Worm (Caenorhabditis elegans) whole organism, L3 larva: ENCODE data around the gene Y47D3B.4.
A peak's percentile ranks its signal among the peaks of the same experiment; 100 is the strongest.

Experiments
- R02D3.7 ChIP-seq: fragments of 150-350 bp; optimal IDR thresholded peaks from 2 replicates; lab custom pipeline; 2014; ENCODE audit warnings: missing biosample characterization, missing genetic modification characterization
- ama-1 ChIP-seq: fragments of 150-350 bp; optimal IDR thresholded peaks from 2 replicates; lab custom pipeline; 2018
- ceh-16 ChIP-seq: sonication (generic microtip); optimal IDR thresholded peaks from 2 replicates; lab custom pipeline; 2017; ENCODE audit warnings: missing biosample characterization, missing genetic modification characterization
- ceh-28 ChIP-seq: fragments of 150-350 bp; optimal IDR thresholded peaks from 2 replicates; lab custom pipeline; 2014; ENCODE audit warnings: missing biosample characterization, missing genetic modification reagents, missing genetic modification characterization
- ceh-82 ChIP-seq: fragments of 150-350 bp; optimal IDR thresholded peaks from 2 replicates; lab custom pipeline; 2014; ENCODE audit warnings: missing biosample characterization, missing genetic modification characterization
- daf-12 ChIP-seq: fragments of 150-350 bp; optimal IDR thresholded peaks from 2 replicates; lab custom pipeline; 2014; ENCODE audit warnings: missing biosample characterization, missing genetic modification reagents, missing genetic modification characterization
- egl-27 ChIP-seq: sonication (generic microtip); optimal IDR thresholded peaks from 4 replicates; lab custom pipeline; 2017; ENCODE audit warnings: missing biosample characterization, missing genetic modification reagents, missing genetic modification characterization
- egl-5 ChIP-seq: fragments of 150-350 bp; optimal IDR thresholded peaks from 2 replicates; lab custom pipeline; 2017; ENCODE audit warnings: missing biosample characterization, missing genetic modification reagents, missing genetic modification characterization, inconsistent platforms
- elt-1 ChIP-seq: fragments of 150-350 bp; optimal IDR thresholded peaks from 2 replicates; lab custom pipeline; 2014; ENCODE audit warnings: missing biosample characterization, missing genetic modification characterization
- elt-2 ChIP-seq: sonication (generic microtip); optimal IDR thresholded peaks from 2 replicates; lab custom pipeline; 2016; ENCODE audit warnings: missing genetic modification reagents, mild to moderate bottlenecking, missing genetic modification characterization, missing compliant biosample characterization
- eor-1 ChIP-seq, 2 experiments: fragments of 150-350 bp; optimal IDR thresholded peaks; 2 replicates each; lab custom pipeline; 2014 to 2018; ENCODE audit warnings: missing biosample characterization in 2 of 2, missing genetic modification characterization in 2 of 2
- fkh-10 ChIP-seq: sonication (generic microtip); optimal IDR thresholded peaks from 2 replicates; lab custom pipeline; 2017; ENCODE audit warnings: missing biosample characterization, missing genetic modification reagents, missing genetic modification characterization
- fkh-2 ChIP-seq: fragments of 150-350 bp; optimal IDR thresholded peaks from 2 replicates; lab custom pipeline; 2014; ENCODE audit warnings: missing biosample characterization, missing genetic modification reagents, missing genetic modification characterization
- fos-1 ChIP-seq: fragments of 150-350 bp; optimal IDR thresholded peaks from 2 replicates; lab custom pipeline; 2014; ENCODE audit warnings: missing biosample characterization, missing genetic modification characterization
- jun-1 ChIP-seq: fragments of 150-350 bp; optimal IDR thresholded peaks from 2 replicates; lab custom pipeline; 2014; ENCODE audit warnings: missing biosample characterization, missing genetic modification reagents, missing genetic modification characterization
- lin-15B ChIP-seq: fragments of 150-350 bp; optimal IDR thresholded peaks from 2 replicates; lab custom pipeline; 2014; ENCODE audit warnings: missing biosample characterization, missing genetic modification characterization
- mdl-1 ChIP-seq: fragments of 150-350 bp; optimal IDR thresholded peaks from 2 replicates; lab custom pipeline; 2014; ENCODE audit warnings: missing biosample characterization, missing genetic modification characterization
- mml-1 ChIP-seq: fragments of 150-350 bp; sonication (generic microtip); optimal IDR thresholded peaks from 3 replicates; lab custom pipeline; 2014; ENCODE audit warnings: missing biosample characterization, missing genetic modification characterization
- nfya-1 ChIP-seq: sonication (generic microtip); optimal IDR thresholded peaks from 2 replicates; lab custom pipeline; 2017; ENCODE audit warnings: missing genetic modification characterization, mild to moderate bottlenecking, missing compliant biosample characterization, antibody characterized with exemption, moderate library complexity; ENCODE audit not compliant: insufficient read depth
- nhr-11 ChIP-seq: fragments of 150-350 bp; optimal IDR thresholded peaks from 2 replicates; lab custom pipeline; 2014; ENCODE audit warnings: missing biosample characterization, missing genetic modification characterization
- nhr-12 ChIP-seq: fragments of 150-350 bp; optimal IDR thresholded peaks from 2 replicates; lab custom pipeline; 2014; ENCODE audit warnings: missing biosample characterization, missing genetic modification characterization
- nhr-237 ChIP-seq: fragments of 150-350 bp; optimal IDR thresholded peaks from 2 replicates; lab custom pipeline; 2014; ENCODE audit warnings: missing biosample characterization, missing genetic modification characterization
- nhr-25 ChIP-seq: sonication (generic microtip); optimal IDR thresholded peaks from 2 replicates; lab custom pipeline; 2017; ENCODE audit warnings: missing biosample characterization, missing genetic modification characterization
- nhr-43 ChIP-seq: sonication (generic microtip); optimal IDR thresholded peaks from 2 replicates; lab custom pipeline; 2016; ENCODE audit warnings: mild to moderate bottlenecking, missing genetic modification characterization, missing compliant biosample characterization; ENCODE audit not compliant: poor library complexity, severe bottlenecking
- nhr-67 ChIP-seq: fragments of 150-350 bp; optimal IDR thresholded peaks from 2 replicates; lab custom pipeline; 2014; ENCODE audit warnings: missing biosample characterization, missing genetic modification characterization
- nhr-76 ChIP-seq: fragments of 150-350 bp; sonication (generic microtip); optimal IDR thresholded peaks from 5 replicates; lab custom pipeline; 2014; ENCODE audit warnings: missing biosample characterization, missing genetic modification characterization
- nhr-77 ChIP-seq: fragments of 150-350 bp; optimal IDR thresholded peaks from 2 replicates; lab custom pipeline; 2014; ENCODE audit warnings: missing biosample characterization, missing genetic modification characterization
- pha-4 ChIP-seq: fragments of 150-350 bp; optimal IDR thresholded peaks from 2 replicates; lab custom pipeline; 2014; ENCODE audit warnings: missing biosample characterization, missing genetic modification reagents, missing genetic modification characterization
- pqm-1 ChIP-seq: fragments of 150-350 bp; optimal IDR thresholded peaks from 2 replicates; lab custom pipeline; 2017; ENCODE audit warnings: missing biosample characterization, missing genetic modification characterization, inconsistent platforms
- skn-1 ChIP-seq: fragments of 150-350 bp; optimal IDR thresholded peaks from 2 replicates; lab custom pipeline; 2014; ENCODE audit warnings: missing biosample characterization, missing genetic modification characterization
- snpc-4 ChIP-seq: fragments of 150-350 bp; optimal IDR thresholded peaks from 2 replicates; lab custom pipeline; 2014; ENCODE audit warnings: missing biosample characterization, missing genetic modification characterization
- tbx-2 ChIP-seq: sonication (generic microtip); optimal IDR thresholded peaks from 2 replicates; lab custom pipeline; 2016; ENCODE audit warnings: mild to moderate bottlenecking, missing genetic modification characterization, missing compliant biosample characterization
- unc-39 ChIP-seq: sonication (generic microtip); optimal IDR thresholded peaks from 4 replicates; lab custom pipeline; 2017; ENCODE audit warnings: missing biosample characterization, missing genetic modification characterization
- unc-62 ChIP-seq: fragments of 150-350 bp; sonication (generic microtip); optimal IDR thresholded peaks from 4 replicates; lab custom pipeline; 2014; ENCODE audit warnings: missing biosample characterization, missing genetic modification reagents, missing genetic modification characterization
- ztf-11 ChIP-seq: fragments of 150-350 bp; optimal IDR thresholded peaks from 2 replicates; lab custom pipeline; 2014; ENCODE audit warnings: missing biosample characterization, missing genetic modification characterization
- ztf-4 ChIP-seq: fragments of 150-350 bp; optimal IDR thresholded peaks from 2 replicates; lab custom pipeline; 2014; ENCODE audit warnings: missing biosample characterization, missing genetic modification characterization

The Y47D3B.4 gene

DNA sequence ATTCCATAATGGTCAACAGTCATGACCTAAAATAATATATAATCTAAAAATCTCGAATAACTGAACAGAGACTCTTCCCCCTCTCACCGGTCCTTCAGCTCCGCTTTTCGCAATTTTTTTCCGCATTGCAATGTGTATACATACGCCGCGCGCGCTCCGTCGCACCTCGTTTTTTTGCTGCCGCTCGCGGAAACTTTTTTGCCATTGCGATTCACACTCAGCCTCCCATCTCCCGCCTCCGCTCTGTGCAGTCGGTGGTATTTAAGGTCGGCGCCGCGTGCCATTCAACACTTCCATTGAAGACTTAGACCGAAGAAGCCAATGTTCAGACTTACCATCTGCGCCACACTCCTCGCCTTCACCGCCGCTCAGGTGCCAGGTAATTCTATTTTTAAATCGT is 21.8 kb downstream of the Y47D3B.4 start, which contains the start of gene idpc-1:
Gene idpc-1 (plus strand): TSS at position 301 of the 400 bp plus-strand sequence.
- TF ChIP-seq nhr-43 (tag; lab: Kevin White, UChicago) (no peak), jun-1 (tag; lab: Kevin White, UChicago) (no peak), nhr-77 (tag; lab: Kevin White, UChicago) (no peak), ztf-11 (no peak), unc-62 (no peak), nhr-76 (no peak), nhr-25 (tag; lab: Kevin White, UChicago) (no peak), skn-1 (tag; lab: Kevin White, UChicago) (no peak), egl-27 (tag; lab: Kevin White, UChicago) (no peak), fkh-10 (GFP tag; lab: Kevin White, UChicago) (no peak)

DNA sequence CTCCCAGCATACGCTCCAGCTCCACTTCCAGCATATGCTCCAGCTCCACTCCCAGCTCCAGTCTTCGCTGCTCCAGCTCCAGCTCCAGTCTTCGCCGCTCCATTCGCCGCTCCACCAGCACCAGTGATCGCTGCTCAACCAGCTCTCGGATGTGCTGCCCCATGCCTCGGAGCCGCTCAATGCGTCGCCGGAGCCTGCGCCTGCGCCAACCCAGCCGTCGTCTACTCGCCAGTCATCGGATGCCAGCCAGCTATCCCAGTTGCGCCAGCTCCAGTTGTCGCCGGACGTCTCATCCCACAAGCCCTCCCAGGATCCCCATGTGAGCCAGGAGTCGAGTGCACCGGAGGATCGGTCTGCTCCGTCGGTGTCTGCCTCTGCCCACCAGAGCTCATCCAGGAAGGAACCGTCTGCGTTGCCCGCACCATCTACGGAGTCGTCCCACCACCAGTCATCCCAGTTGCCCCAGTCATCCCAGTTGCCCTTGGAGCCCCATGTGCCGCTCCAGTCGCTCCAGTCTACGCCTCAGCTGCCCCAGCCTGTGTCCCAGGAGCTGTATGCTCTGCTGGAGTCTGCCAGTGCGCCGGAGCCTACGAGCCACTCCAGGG is 22.5 kb downstream of the Y47D3B.4 start:
- no peak for TF ChIP-seq fkh-10 (GFP tag; lab: Kevin White, UChicago)

DNA sequence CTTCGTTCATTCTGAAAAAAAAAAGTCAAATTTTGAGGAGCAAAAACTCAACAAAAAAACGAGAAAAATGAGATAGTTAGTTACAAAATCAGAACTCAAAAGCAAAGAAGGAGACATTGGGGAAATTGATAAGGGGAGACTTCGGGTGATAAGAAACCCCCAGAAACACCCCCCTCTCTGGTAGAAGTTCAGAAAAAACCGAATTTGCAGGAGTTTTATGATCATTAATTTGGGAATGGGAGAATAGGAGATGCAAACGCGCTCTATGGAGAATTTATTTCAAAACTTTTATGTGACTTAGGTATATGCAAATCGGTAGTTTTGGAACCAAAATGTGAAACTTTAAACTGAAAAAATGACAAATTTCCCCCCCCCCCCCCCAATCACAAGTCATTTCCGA is 37.4 kb downstream of the Y47D3B.4 start, which contains the start of gene sbp-1:
Gene sbp-1 (minus strand): TSS at position 11 of the 400 bp plus-strand sequence.
- TF ChIP-seq pqm-1 (tag; lab: Kevin White, UChicago): peak; percentile 44
- TF ChIP-seq nhr-237 (tag; lab: Kevin White, UChicago): no peak
- TF ChIP-seq elt-2 (tag; lab: Kevin White, UChicago): peak; percentile 74
- TF ChIP-seq, all 47 proteins: peak for 2

DNA sequence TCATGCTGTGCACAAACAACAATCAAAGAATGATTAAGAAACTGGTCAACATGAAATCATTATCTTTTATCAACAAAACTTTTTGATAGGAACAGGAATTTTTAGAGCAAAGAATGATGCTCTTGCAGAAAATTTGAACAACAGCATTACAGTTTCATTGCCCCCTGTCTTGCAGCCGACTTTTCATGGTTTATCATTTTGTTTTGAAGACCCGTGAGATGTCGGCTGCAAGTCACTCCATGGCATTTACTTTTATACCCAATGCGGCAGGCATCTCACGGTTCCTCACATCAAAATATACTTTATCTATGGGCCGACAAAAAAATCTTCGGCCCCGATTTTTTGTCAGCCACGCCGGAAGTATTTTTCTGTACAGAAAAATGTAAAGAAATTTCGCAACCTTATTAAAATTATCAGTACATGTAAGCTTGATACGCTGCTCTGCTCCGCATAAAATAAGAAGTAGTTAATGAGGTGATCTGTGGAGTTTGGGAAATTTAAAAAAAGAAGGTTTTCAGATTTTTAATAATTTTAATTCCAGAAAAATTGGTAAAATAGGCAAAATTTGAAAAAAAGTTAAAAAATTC is 38.4 kb downstream of the Y47D3B.4 start:
- no peak for TF ChIP-seq nhr-11 (tag; lab: Kevin White, UChicago)
- no peak for TF ChIP-seq unc-39 (tag; lab: Kevin White, UChicago)
- TF ChIP-seq elt-2 (tag; lab: Kevin White, UChicago): peak; percentile 45
- TF ChIP-seq pha-4: peak; percentile 37
- no peak for TF ChIP-seq pqm-1 (tag; lab: Kevin White, UChicago)
- TF ChIP-seq daf-12 (tag; lab: Kevin White, UChicago): no peak

DNA sequence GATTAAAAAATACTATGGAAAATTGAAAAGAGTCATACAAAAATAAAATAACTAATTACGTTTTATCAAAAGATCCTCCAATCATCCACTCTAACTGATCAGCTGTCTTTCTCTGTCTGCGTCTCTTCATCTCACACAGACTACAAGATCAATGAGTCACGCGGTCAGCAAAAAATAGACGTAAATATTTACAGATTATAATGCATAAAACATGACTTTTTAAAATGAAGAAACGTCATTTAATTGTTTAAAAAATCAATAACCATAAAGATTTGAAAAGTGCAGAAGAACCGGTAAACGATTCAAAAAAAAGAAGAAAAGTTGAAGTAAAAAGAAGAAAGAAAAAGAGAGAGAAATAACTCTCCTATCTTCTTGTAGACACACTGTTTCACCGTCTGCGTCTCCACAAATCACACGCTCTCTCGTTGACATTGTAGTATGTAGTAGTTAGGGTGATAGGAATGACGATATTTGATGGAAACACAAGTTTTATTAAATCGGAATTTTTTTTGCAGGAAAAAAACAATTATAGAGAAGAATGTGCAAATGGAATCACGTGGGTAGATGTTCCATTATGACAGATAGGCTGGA is 39.7 kb downstream of the Y47D3B.4 start:
- TF ChIP-seq tbx-2 (tag; lab: Kevin White, UChicago): no peak
- TF ChIP-seq ceh-82: no peak
- TF ChIP-seq nhr-25 (tag; lab: Kevin White, UChicago): peak; percentile 48
- TF ChIP-seq snpc-4 (tag; lab: Kevin White, UChicago): no peak
- no peak for TF ChIP-seq fkh-2 (tag; lab: Kevin White, UChicago)
- TF ChIP-seq nhr-11 (tag; lab: Kevin White, UChicago): no peak
- no peak for TF ChIP-seq elt-1 (tag; lab: Kevin White, UChicago)
- no peak for TF ChIP-seq ztf-4 (tag; lab: Kevin White, UChicago)
- no peak for TF ChIP-seq ama-1 (lab: Kevin White, UChicago)
- no peak for TF ChIP-seq ceh-16 (tag; lab: Kevin White, UChicago)
- peak; percentile 56 for TF ChIP-seq nfya-1 (tag; lab: Kevin White, UChicago)
- TF ChIP-seq elt-2 (tag; lab: Kevin White, UChicago): peak; percentile 33
- no peak for TF ChIP-seq nhr-76
- no peak for TF ChIP-seq fos-1
- no peak for TF ChIP-seq nhr-237 (tag; lab: Kevin White, UChicago)
- no peak for TF ChIP-seq R02D3.7 (tag; lab: Kevin White, UChicago)
- no peak for TF ChIP-seq egl-27 (tag; lab: Kevin White, UChicago)
- peak; percentile 92 for TF ChIP-seq pha-4
- no peak for TF ChIP-seq unc-62
- no peak for TF ChIP-seq mdl-1
- no peak for TF ChIP-seq egl-5 (tag; lab: Kevin White, UChicago)
- TF ChIP-seq ceh-28 (tag; lab: Kevin White, UChicago): peak; percentile 69
- no peak for TF ChIP-seq nhr-67 (tag; lab: Kevin White, UChicago)
- TF ChIP-seq skn-1 (tag; lab: Kevin White, UChicago): no peak
- TF ChIP-seq daf-12 (tag; lab: Kevin White, UChicago): no peak
- no peak for TF ChIP-seq eor-1 (tag; optimal IDR thresholded peaks at IDR 0.05; lab: Kevin White, UChicago)
- TF ChIP-seq nhr-12 (tag; lab: Kevin White, UChicago): no peak
- TF ChIP-seq pqm-1 (tag; lab: Kevin White, UChicago): no peak
- TF ChIP-seq mml-1 (tag; lab: Kevin White, UChicago): no peak
- no peak for TF ChIP-seq lin-15B
- TF ChIP-seq jun-1 (tag; lab: Kevin White, UChicago): no peak
